Worm (Caenorhabditis elegans) whole organism, late embryonic: ENCODE data around the gene Y73F8A.12.
"Not testable (repeated sequence)": the region's sequence is repeated elsewhere in the genome, so short reads cannot be mapped to it uniquely, and the experiment has no call there.

ENCODE experiments used
- C08G9.2 ChIP-seq: sonication (generic microtip); optimal IDR thresholded peaks from 2 replicates; lab custom pipeline; 2016; ENCODE audit warnings: mild to moderate bottlenecking, missing genetic modification characterization, moderate library complexity, missing compliant biosample characterization
- K02D7.2 ChIP-seq: sonication (generic microtip); optimal IDR thresholded peaks from 2 replicates; lab custom pipeline; 2017; ENCODE audit warnings: mild to moderate bottlenecking, missing genetic modification characterization, missing compliant biosample characterization
- K09A11.1 ChIP-seq: sonication (generic microtip); optimal IDR thresholded peaks from 2 replicates; lab custom pipeline; 2017; ENCODE audit warnings: antibody characterized with exemption, mild to moderate bottlenecking, missing genetic modification characterization, missing compliant biosample characterization; ENCODE audit not compliant: insufficient read depth
- T23F11.4 ChIP-seq: fragments of 200-800 bp; sonication (Bioruptor generic); optimal IDR thresholded peaks from 2 replicates; lab custom pipeline; 2018; ENCODE audit warnings: mild to moderate bottlenecking, missing genetic modification characterization, missing compliant biosample characterization
- ahr-1 ChIP-seq: sonication (generic microtip); optimal IDR thresholded peaks from 2 replicates; lab custom pipeline; 2016; ENCODE audit warnings: missing genetic modification characterization, missing compliant biosample characterization
- ceh-14 ChIP-seq: sonication (generic microtip); optimal IDR thresholded peaks from 2 replicates; lab custom pipeline; 2016; ENCODE audit warnings: missing genotype, missing genetic modification characterization, missing compliant biosample characterization
- ceh-19 ChIP-seq: fragments of 200-800 bp; sonication (Bioruptor generic); optimal IDR thresholded peaks from 2 replicates; lab custom pipeline; 2018; ENCODE audit warnings: mild to moderate bottlenecking, missing genetic modification characterization, missing compliant biosample characterization
- ceh-22 ChIP-seq: sonication (generic microtip); optimal IDR thresholded peaks from 2 replicates; lab custom pipeline; 2017; ENCODE audit warnings: missing biosample characterization, missing genetic modification characterization
- ceh-45 ChIP-seq: fragments of 200-800 bp; sonication (Bioruptor generic); IDR thresholded peaks from 2 replicates; pipeline ENCODE4 v1.3.6; 2022; ENCODE audit warnings: missing genetic modification reagents, missing genetic modification characterization, missing compliant biosample characterization
- ceh-6 ChIP-seq: fragments of 200-800 bp; sonication (Bioruptor generic); optimal IDR thresholded peaks from 2 replicates; lab custom pipeline; 2018; ENCODE audit warnings: mild to moderate bottlenecking, missing genetic modification characterization, missing compliant biosample characterization
- dve-1 ChIP-seq: sonication (generic microtip); optimal IDR thresholded peaks from 2 replicates; lab custom pipeline; 2017; ENCODE audit warnings: antibody characterized with exemption, mild to moderate bottlenecking, missing genetic modification characterization, missing compliant biosample characterization
- eyg-1 ChIP-seq: sonication (generic microtip); optimal IDR thresholded peaks from 2 replicates; lab custom pipeline; 2016; ENCODE audit warnings: missing genotype, missing genetic modification characterization, missing compliant biosample characterization
- fax-1 ChIP-seq: sonication (generic microtip); optimal IDR thresholded peaks from 2 replicates; lab custom pipeline; 2016; ENCODE audit warnings: missing genotype, missing genetic modification characterization, missing compliant biosample characterization
- fkh-10 ChIP-seq: fragments of 150-350 bp; optimal IDR thresholded peaks from 2 replicates; lab custom pipeline; 2014; ENCODE audit warnings: missing biosample characterization, missing genetic modification reagents, missing genetic modification characterization
- fkh-6 ChIP-seq: sonication (generic microtip); optimal IDR thresholded peaks from 2 replicates; lab custom pipeline; 2016; ENCODE audit warnings: missing genetic modification characterization, missing compliant biosample characterization
- hlh-13 ChIP-seq: fragments of 200-800 bp; sonication (Bioruptor generic); optimal IDR thresholded peaks from 2 replicates; lab custom pipeline; 2018; ENCODE audit warnings: mild to moderate bottlenecking, missing genetic modification characterization, missing compliant biosample characterization
- hlh-15 ChIP-seq: sonication (generic microtip); optimal IDR thresholded peaks from 2 replicates; lab custom pipeline; 2016; ENCODE audit warnings: missing genetic modification characterization, missing compliant biosample characterization
- hlh-30 ChIP-seq: sonication (generic microtip); optimal IDR thresholded peaks from 2 replicates; lab custom pipeline; 2017; ENCODE audit warnings: antibody characterized with exemption, missing genetic modification characterization, missing compliant biosample characterization; ENCODE audit not compliant: insufficient read depth
- lin-11 ChIP-seq: fragments of 200-800 bp; sonication (Bioruptor generic); optimal IDR thresholded peaks from 2 replicates; lab custom pipeline; 2018; ENCODE audit warnings: mild to moderate bottlenecking, missing genetic modification characterization, missing compliant biosample characterization
- madf-2 ChIP-seq: sonication (generic microtip); optimal IDR thresholded peaks from 2 replicates; lab custom pipeline; 2017; ENCODE audit warnings: missing genetic modification characterization, missing compliant biosample characterization
- mec-3 ChIP-seq: sonication (generic microtip); optimal IDR thresholded peaks from 2 replicates; lab custom pipeline; 2016; ENCODE audit warnings: borderline replicate concordance, missing genetic modification characterization, missing compliant biosample characterization
- nfya-1 ChIP-seq: sonication (generic microtip); optimal IDR thresholded peaks from 2 replicates; lab custom pipeline; 2017; ENCODE audit warnings: missing genetic modification characterization, mild to moderate bottlenecking, missing compliant biosample characterization, antibody characterized with exemption, moderate library complexity
- nhr-11 ChIP-seq: fragments of 150-350 bp; optimal IDR thresholded peaks from 2 replicates; lab custom pipeline; 2014; ENCODE audit warnings: missing biosample characterization, missing genetic modification characterization
- nhr-232 ChIP-seq: sonication (generic microtip); optimal IDR thresholded peaks from 2 replicates; lab custom pipeline; 2016; ENCODE audit warnings: missing genetic modification characterization, missing compliant biosample characterization
- pax-1 ChIP-seq: fragments of 150-350 bp; optimal IDR thresholded peaks from 2 replicates; lab custom pipeline; 2014; ENCODE audit warnings: missing biosample characterization, missing genetic modification characterization
- pha-2 ChIP-seq: sonication (generic microtip); optimal IDR thresholded peaks from 2 replicates; lab custom pipeline; 2017; ENCODE audit warnings: mild to moderate bottlenecking, missing genetic modification characterization, missing compliant biosample characterization
- pha-4 ChIP-seq: fragments of 150-350 bp; optimal IDR thresholded peaks from 2 replicates; lab custom pipeline; 2018; ENCODE audit warnings: missing biosample characterization, missing genetic modification reagents, missing genetic modification characterization
- pqm-1 ChIP-seq: sonication (generic microtip); optimal IDR thresholded peaks from 2 replicates; lab custom pipeline; 2016; ENCODE audit warnings: missing genetic modification characterization, missing compliant biosample characterization
- pros-1 ChIP-seq: fragments of 150-350 bp; optimal IDR thresholded peaks from 2 replicates; lab custom pipeline; 2014; ENCODE audit warnings: missing biosample characterization, missing genetic modification reagents, missing genetic modification characterization
- sdc-2 ChIP-seq: sonication (generic microtip); optimal IDR thresholded peaks from 2 replicates; lab custom pipeline; 2016; ENCODE audit warnings: missing genotype, missing genetic modification characterization, missing compliant biosample characterization
- syd-9 ChIP-seq: sonication (generic microtip); optimal IDR thresholded peaks from 2 replicates; lab custom pipeline; 2016; ENCODE audit warnings: mild to moderate bottlenecking, missing genetic modification characterization, moderate library complexity, missing compliant biosample characterization
- tbx-2 ChIP-seq: sonication (generic microtip); optimal IDR thresholded peaks from 2 replicates; lab custom pipeline; 2016; ENCODE audit warnings: missing genetic modification characterization, missing compliant biosample characterization
- tbx-7 ChIP-seq: sonication (generic microtip); optimal IDR thresholded peaks from 2 replicates; lab custom pipeline; 2016; ENCODE audit warnings: missing genotype, missing genetic modification characterization, missing compliant biosample characterization
- ttx-3 ChIP-seq: sonication (generic microtip); optimal IDR thresholded peaks from 2 replicates; lab custom pipeline; 2016; ENCODE audit warnings: missing genetic modification reagents, missing genetic modification characterization, missing compliant biosample characterization
- unc-42 ChIP-seq: sonication (generic microtip); optimal IDR thresholded peaks from 2 replicates; lab custom pipeline; 2016; ENCODE audit warnings: missing genotype, missing genetic modification characterization, missing compliant biosample characterization
- unc-55 ChIP-seq: sonication (generic microtip); optimal IDR thresholded peaks from 2 replicates; lab custom pipeline; 2017; ENCODE audit warnings: missing biosample characterization, missing genetic modification reagents, missing genetic modification characterization
- unc-86 ChIP-seq: sonication (generic microtip); optimal IDR thresholded peaks from 2 replicates; lab custom pipeline; 2016; ENCODE audit warnings: missing genetic modification characterization, missing compliant biosample characterization
- ztf-16 ChIP-seq: sonication (generic microtip); optimal IDR thresholded peaks from 2 replicates; lab custom pipeline; 2017; ENCODE audit warnings: missing genetic modification characterization, missing compliant biosample characterization

Y73F8A.12 gene

ce11 chrIV:15321279-15321678, 9.8 kb upstream of the Y73F8A.12 start, which contains the start of gene Y73F8A.15:
Gene Y73F8A.15, plus strand, starts transcription at chrIV:15321579.
- TF ChIP-seq ceh-19 (GFP tag; lab: Kevin White, UChicago) (no peak), fax-1 (tag; lab: Kevin White, UChicago) (no peak), ceh-45 (GFP tag; lab: Robert Waterston, UW) (no peak), unc-55 (no peak), pqm-1 (tag; lab: Kevin White, UChicago) (no peak), unc-42 (tag; lab: Kevin White, UChicago) (no peak), K02D7.2 (tag; lab: Kevin White, UChicago) (no peak), ceh-22 (tag; lab: Kevin White, UChicago) (no peak), tbx-2 (tag; lab: Kevin White, UChicago) (no peak), ahr-1 (tag; lab: Kevin White, UChicago) (no peak), pax-1 (tag; lab: Kevin White, UChicago) (no peak), sdc-2 (tag; lab: Kevin White, UChicago) (no peak), syd-9 (tag; lab: Kevin White, UChicago) (no peak), ttx-3 (tag; lab: Kevin White, UChicago) (no peak)

ce11 chrIV:15318982-15319381, 7.5 kb upstream of the Y73F8A.12 start, which contains the start of gene Y73F8A.14:
Gene Y73F8A.14, minus strand, starts transcription at chrIV:15319082.
- TF ChIP-seq ztf-16 (tag; lab: Kevin White, UChicago); lin-11 (tag; lab: Kevin White, UChicago); ceh-6 (GFP tag; lab: Kevin White, UChicago): not testable (repeated sequence)
- TF ChIP-seq, all 69 proteins: peak for 0; not testable (repeated sequence) for 69

ce11 chrIV:15315502-15315901, 4.0 kb upstream of the Y73F8A.12 start:
- TF ChIP-seq fkh-10 (no peak), hlh-13 (GFP tag; lab: Kevin White, UChicago) (no peak), mec-3 (tag; lab: Kevin White, UChicago) (no peak), hlh-15 (tag; lab: Kevin White, UChicago) (no peak), nhr-232 (tag; lab: Kevin White, UChicago) (no peak), dve-1 (tag; lab: Kevin White, UChicago) (no peak), unc-86 (tag; lab: Kevin White, UChicago) (no peak), ceh-22 (tag; lab: Kevin White, UChicago) (no peak), hlh-30 (tag; lab: Kevin White, UChicago) (no peak), lin-11 (tag; lab: Kevin White, UChicago) (no peak), fkh-6 (tag; lab: Kevin White, UChicago) (no peak), C08G9.2 (tag; lab: Kevin White, UChicago) (no peak), unc-55 (no peak), fax-1 (tag; lab: Kevin White, UChicago) (no peak), ceh-14 (tag; lab: Kevin White, UChicago) (no peak), ttx-3 (tag; lab: Kevin White, UChicago) (no peak), tbx-7 (tag; lab: Kevin White, UChicago) (no peak), madf-2 (tag; lab: Kevin White, UChicago) (no peak)

ce11 chrIV:15312008-15312407, 518 bp upstream of the Y73F8A.12 start, which contains the start of gene Y73F8A.13:
Gene Y73F8A.13, plus strand, starts transcription at chrIV:15312247.
- no peak for TF ChIP-seq pha-4 (tag; lab: Kevin White, UChicago)
- TF ChIP-seq ceh-14 (tag; lab: Kevin White, UChicago): no peak
- no peak for TF ChIP-seq madf-2 (tag; lab: Kevin White, UChicago)
- TF ChIP-seq eyg-1: no peak
- no peak for TF ChIP-seq unc-42 (tag; lab: Kevin White, UChicago)
- no peak for TF ChIP-seq tbx-7 (tag; lab: Kevin White, UChicago)
- TF ChIP-seq T23F11.4: no peak
- TF ChIP-seq nhr-11 (tag; lab: Kevin White, UChicago): no peak
- no peak for TF ChIP-seq pha-2 (tag; lab: Kevin White, UChicago)
- TF ChIP-seq nfya-1 (tag; lab: Kevin White, UChicago): no peak
- TF ChIP-seq pros-1: no peak
- no peak for TF ChIP-seq K09A11.1 (tag; lab: Kevin White, UChicago)
